Fruit fly (Drosophila melanogaster) S2 (cell line): Measurements from ENCODE around the gene CG9168.

Experiments used
- CG8478 ChIP-seq: fragments of >200 bp; optimal IDR thresholded peaks from 2 replicates; lab custom pipeline; 2018
- CTCF ChIP-seq, 2 experiments: fragments of >200 bp; optimal IDR thresholded peaks; 2 replicates each; lab custom pipeline; 2018

DNA sequence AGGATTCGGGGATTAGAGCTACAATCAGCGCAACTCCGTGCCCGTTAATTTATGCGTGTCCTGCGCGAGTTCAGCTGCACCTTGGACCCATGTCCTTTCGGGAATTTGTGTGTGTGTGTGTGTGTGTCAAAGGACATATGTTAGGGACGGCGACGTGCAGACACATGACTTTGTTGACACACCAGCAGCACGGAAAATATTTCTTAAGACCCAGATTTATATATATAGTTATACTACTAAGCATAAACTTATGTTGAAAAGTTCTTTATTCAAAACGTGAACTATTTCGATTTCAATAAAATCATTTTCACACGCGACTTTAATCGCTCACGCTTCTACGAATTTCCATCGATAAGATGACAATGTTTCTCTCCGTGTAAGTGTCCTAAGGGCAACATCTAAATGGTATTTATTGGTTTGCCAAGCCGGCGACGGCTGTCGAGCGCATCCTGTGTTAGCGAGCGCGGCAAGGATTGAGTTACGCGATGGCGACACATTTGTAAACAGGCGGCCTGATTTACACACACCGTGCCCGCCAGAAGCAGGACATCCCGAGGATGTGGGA, 20.7 kb downstream of the CG9168 start:
- no peak for TF ChIP-seq CG8478 (lab: Kevin White, UChicago)
- TF ChIP-seq CTCF (optimal IDR thresholded peaks at IDR 0.05; lab: Kevin White, UChicago): no peak
